Fruit fly (Drosophila melanogaster) whole organism, pupa: Measurements from ENCODE around the gene CG4161.

Experiments
- CG13204 ChIP-seq: fragments of 200-800 bp; sonication (Bioruptor generic); optimal IDR thresholded peaks from 2 replicates; lab custom pipeline; 2018; ENCODE audit warnings: missing biosample characterization, mild to moderate bottlenecking, missing genetic modification characterization, moderate library complexity
- CG32121 ChIP-seq: fragments of 200-800 bp; sonication (Bioruptor generic); IDR thresholded peaks from 2 replicates; pipeline ENCODE4 v1.3.6; 2022; ENCODE audit warnings: missing biosample characterization, missing genetic modification characterization
- CG34367 ChIP-seq: fragments of 200-800 bp; sonication (Bioruptor generic); optimal IDR thresholded peaks from 2 replicates; lab custom pipeline; 2018; ENCODE audit warnings: missing biosample characterization, mild to moderate bottlenecking, missing genetic modification characterization
- CG8301 ChIP-seq: fragments of 200-800 bp; sonication (Bioruptor generic); optimal IDR thresholded peaks from 2 replicates; lab custom pipeline; 2018; ENCODE audit warnings: missing biosample characterization, mild to moderate bottlenecking, missing genetic modification characterization
- D1 ChIP-seq: fragments of 200-800 bp; sonication (Bioruptor generic); optimal IDR thresholded peaks from 2 replicates; lab custom pipeline; 2018; ENCODE audit warnings: missing biosample characterization, mild to moderate bottlenecking, missing genetic modification characterization, moderate library complexity
- EcR ChIP-seq: fragments of 200-800 bp; sonication (Bioruptor generic); optimal IDR thresholded peaks from 3 replicates; lab custom pipeline; 2019; ENCODE audit warnings: missing biosample characterization, missing genetic modification characterization, mild to moderate bottlenecking, moderate library complexity, missing genetic modification reagents
- Pif1A ChIP-seq: fragments of 200-800 bp; sonication (Bioruptor generic); optimal IDR thresholded peaks from 3 replicates; lab custom pipeline; 2016; ENCODE audit warnings: missing biosample characterization, missing genetic modification characterization
- Pif1B ChIP-seq: fragments of 200-800 bp; sonication (Bioruptor generic); optimal IDR thresholded peaks from 3 replicates; lab custom pipeline; 2016; ENCODE audit warnings: missing biosample characterization, missing genetic modification characterization

DNA sequence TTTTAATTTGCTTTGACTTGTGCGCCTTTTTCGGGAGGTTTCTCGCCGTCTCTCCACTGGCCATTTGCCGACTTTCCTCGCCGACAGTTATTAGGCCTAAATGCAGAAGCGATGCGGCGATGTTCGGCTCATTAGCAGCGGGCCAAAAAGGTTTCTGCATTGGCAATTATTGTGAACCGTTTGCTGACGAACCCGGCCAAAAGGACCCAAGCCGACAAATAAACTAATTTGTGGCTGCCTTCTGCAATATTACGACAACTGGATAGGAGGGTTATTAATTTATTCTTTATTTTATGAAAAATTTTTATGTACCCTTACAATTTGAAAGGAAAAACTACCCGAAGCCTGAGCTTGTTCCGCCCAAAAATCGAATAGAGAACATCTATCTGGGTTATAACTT, 14.8 kb upstream of the CG4161 start, which contains the start of gene CG44869:
- no peak for TF ChIP-seq CG8301
- TF ChIP-seq EcR = no peak
- TF ChIP-seq D1 (tag; lab: Kevin White, UChicago) = no peak
- no peak for TF ChIP-seq Pif1B
- TF ChIP-seq Pif1A = no peak
- TF ChIP-seq CG32121 (GFP tag; lab: Robert Waterston, UW) = no peak
- TF ChIP-seq CG34367 = no peak
- no peak for TF ChIP-seq CG13204 (GFP tag; lab: Kevin White, UChicago)
